Worm (Caenorhabditis elegans) whole organism, L3 larva: ENCODE measurements around the gene srg-33.

Experiments
- aly-2 ChIP-seq: fragments of 150-350 bp; optimal IDR thresholded peaks from 2 replicates; lab custom pipeline; 2014; ENCODE audit warnings: missing biosample characterization, missing genetic modification characterization
- egl-27 ChIP-seq: sonication (generic microtip); optimal IDR thresholded peaks from 4 replicates; lab custom pipeline; 2017; ENCODE audit warnings: missing biosample characterization, missing genetic modification reagents, missing genetic modification characterization
- elt-1 ChIP-seq: fragments of 150-350 bp; optimal IDR thresholded peaks from 2 replicates; lab custom pipeline; 2014; ENCODE audit warnings: missing biosample characterization, missing genetic modification characterization
- eor-1 ChIP-seq, 2 experiments: fragments of 150-350 bp; optimal IDR thresholded peaks; 2 replicates each; lab custom pipeline; 2014 to 2018; ENCODE audit warnings: missing biosample characterization in 2 of 2, missing genetic modification characterization in 2 of 2
- nhr-28 ChIP-seq: fragments of 150-350 bp; optimal IDR thresholded peaks from 2 replicates; lab custom pipeline; 2014; ENCODE audit warnings: missing biosample characterization, missing genetic modification characterization
- nhr-76 ChIP-seq: fragments of 150-350 bp; sonication (generic microtip); optimal IDR thresholded peaks from 5 replicates; lab custom pipeline; 2014; ENCODE audit warnings: missing biosample characterization, missing genetic modification characterization
- nhr-77 ChIP-seq: fragments of 150-350 bp; optimal IDR thresholded peaks from 2 replicates; lab custom pipeline; 2014; ENCODE audit warnings: missing biosample characterization, missing genetic modification characterization
- pqm-1 ChIP-seq: fragments of 150-350 bp; optimal IDR thresholded peaks from 2 replicates; lab custom pipeline; 2017; ENCODE audit warnings: missing biosample characterization, missing genetic modification characterization, inconsistent platforms
- skn-1 ChIP-seq: fragments of 150-350 bp; optimal IDR thresholded peaks from 2 replicates; lab custom pipeline; 2014; ENCODE audit warnings: missing biosample characterization, missing genetic modification characterization
- unc-62 ChIP-seq: fragments of 150-350 bp; sonication (generic microtip); optimal IDR thresholded peaks from 4 replicates; lab custom pipeline; 2014; ENCODE audit warnings: missing biosample characterization, missing genetic modification reagents, missing genetic modification characterization
- zag-1 ChIP-seq: fragments of 150-350 bp; optimal IDR thresholded peaks from 2 replicates; lab custom pipeline; 2014; ENCODE audit warnings: missing biosample characterization, missing genetic modification characterization
- ztf-11 ChIP-seq: fragments of 150-350 bp; optimal IDR thresholded peaks from 2 replicates; lab custom pipeline; 2014; ENCODE audit warnings: missing biosample characterization, missing genetic modification characterization

- TF ChIP-seq pqm-1 (tag; lab: Kevin White, UChicago) (no peak), aly-2 (tag; lab: Kevin White, UChicago) (no peak), unc-62 (GFP tag; lab: Kevin White, UChicago) (no peak), elt-1 (tag; lab: Kevin White, UChicago) (no peak), eor-1 (tag; optimal IDR thresholded peaks at IDR 0.05; lab: Kevin White, UChicago) (no peak), egl-27 (tag; lab: Kevin White, UChicago) (no peak), nhr-76 (tag; lab: Kevin White, UChicago) (no peak), skn-1 (tag; lab: Kevin White, UChicago) (no peak), nhr-28 (tag; lab: Kevin White, UChicago) (no peak), ztf-11 (no peak), nhr-77 (tag; lab: Kevin White, UChicago) (no peak), zag-1 (tag; lab: Kevin White, UChicago) (no peak)
These were observed 50.6 kb downstream of the srg-33 start for ce11 chrV:8342416-8342815.
